Worm (Caenorhabditis elegans) whole organism, L4 larva: ENCODE results near the gene F43G6.8.

ENCODE experiments used
- ama-1 ChIP-seq: fragments of 150-350 bp; optimal IDR thresholded peaks from 2 replicates; lab custom pipeline; 2014; ENCODE audit warnings: inconsistent platforms, mixed read lengths
- ceh-28 ChIP-seq: fragments of 150-350 bp; optimal IDR thresholded peaks from 2 replicates; lab custom pipeline; 2014; ENCODE audit warnings: missing biosample characterization, missing genetic modification reagents, missing genetic modification characterization
- egl-27 ChIP-seq: sonication (generic microtip); optimal IDR thresholded peaks from 3 replicates; lab custom pipeline; 2017; ENCODE audit warnings: missing biosample characterization, missing genetic modification reagents, missing genetic modification characterization
- lin-39 ChIP-seq: fragments of 150-350 bp; optimal IDR thresholded peaks from 2 replicates; lab custom pipeline; 2014; ENCODE audit warnings: missing biosample characterization, missing genetic modification reagents, missing genetic modification characterization
- pqm-1 ChIP-seq: sonication (generic microtip); optimal IDR thresholded peaks from 2 replicates; lab custom pipeline; 2017; ENCODE audit warnings: missing biosample characterization, missing genetic modification characterization
- zfp-3 ChIP-seq: fragments of 200-800 bp; sonication (Bioruptor generic); conservative IDR thresholded peaks from 2 replicates; pipeline ENCODE4 v1.3.6; 2022; ENCODE audit warnings: missing genetic modification reagents, missing genetic modification characterization, missing compliant biosample characterization

DNA sequence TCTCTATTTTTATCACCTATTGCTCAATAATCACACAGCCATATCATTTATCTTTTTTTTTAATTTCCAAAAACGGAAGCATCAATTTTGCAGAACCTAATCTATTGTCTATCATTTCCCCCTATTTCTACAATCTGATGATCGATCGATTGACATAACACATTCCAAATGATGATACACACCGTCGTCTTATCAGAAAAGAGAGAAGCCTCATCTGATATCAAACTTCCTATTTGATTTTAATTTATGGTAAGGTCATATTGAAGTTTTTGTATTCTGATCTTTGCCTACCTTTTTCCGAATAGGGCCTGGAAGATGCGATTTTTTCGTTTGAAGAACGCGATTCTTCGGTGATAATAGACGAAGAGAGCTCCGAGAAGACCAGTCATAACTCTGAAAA, 35.7 kb upstream of the F43G6.8 start:
- no peak for TF ChIP-seq ama-1 (lab: Kevin White, UChicago)
- no peak for TF ChIP-seq zfp-3 (GFP tag; lab: Robert Waterston, UW)
- TF ChIP-seq egl-27 = no peak
- no peak for TF ChIP-seq ceh-28 (tag; lab: Kevin White, UChicago)
- no peak for TF ChIP-seq lin-39
- no peak for TF ChIP-seq pqm-1 (tag; lab: Kevin White, UChicago)
